Worm (Caenorhabditis elegans) whole organism, mixed stage, embryonic: Measurements from ENCODE around the gene spin-3.

Experiments
- bed-3 ChIP-seq: fragments of 200-800 bp; sonication (Bioruptor generic); optimal IDR thresholded peaks from 3 replicates; lab custom pipeline; 2018; ENCODE audit warnings: mild to moderate bottlenecking, missing genetic modification characterization, moderate library complexity, missing compliant biosample characterization
- ceh-83 ChIP-seq: fragments of 200-800 bp; sonication (Bioruptor generic); optimal IDR thresholded peaks from 2 replicates; lab custom pipeline; 2018; ENCODE audit warnings: mild to moderate bottlenecking, missing genetic modification characterization, missing compliant biosample characterization
- elt-1 ChIP-seq: sonication (generic microtip); optimal IDR thresholded peaks from 2 replicates; lab custom pipeline; 2017; ENCODE audit warnings: missing genetic modification characterization, mild to moderate bottlenecking, missing compliant biosample characterization, antibody characterized with exemption, moderate library complexity, borderline replicate concordance; ENCODE audit not compliant: insufficient read depth
- elt-3 ChIP-seq: fragments of 150-350 bp; optimal IDR thresholded peaks from 2 replicates; lab custom pipeline; 2014; ENCODE audit warnings: missing biosample characterization, missing genetic modification characterization
- lin-13 ChIP-seq: fragments of 150-350 bp; optimal IDR thresholded peaks from 2 replicates; lab custom pipeline; 2014; ENCODE audit warnings: missing biosample characterization, missing genetic modification characterization
- lsy-2 ChIP-seq: fragments of 150-350 bp; optimal IDR thresholded peaks from 2 replicates; lab custom pipeline; 2014; ENCODE audit warnings: missing biosample characterization, missing genetic modification characterization
- mab-5 ChIP-seq: fragments of 150-350 bp; optimal IDR thresholded peaks from 2 replicates; lab custom pipeline; 2014; ENCODE audit warnings: missing biosample characterization, missing genetic modification characterization
- mep-1 ChIP-seq: fragments of 150-350 bp; optimal IDR thresholded peaks from 2 replicates; lab custom pipeline; 2017; ENCODE audit warnings: missing biosample characterization, missing genetic modification reagents, missing genetic modification characterization, inconsistent platforms
- nhr-28 ChIP-seq: fragments of 150-350 bp; optimal IDR thresholded peaks from 2 replicates; lab custom pipeline; 2014; ENCODE audit warnings: missing biosample characterization, missing genetic modification characterization
- unc-62 ChIP-seq: fragments of 150-350 bp; optimal IDR thresholded peaks from 2 replicates; lab custom pipeline; 2014; ENCODE audit warnings: missing biosample characterization, missing genetic modification reagents, missing genetic modification characterization
- ztf-11 ChIP-seq: fragments of 150-350 bp; optimal IDR thresholded peaks from 2 replicates; lab custom pipeline; 2014; ENCODE audit warnings: missing biosample characterization, missing genetic modification characterization

DNA sequence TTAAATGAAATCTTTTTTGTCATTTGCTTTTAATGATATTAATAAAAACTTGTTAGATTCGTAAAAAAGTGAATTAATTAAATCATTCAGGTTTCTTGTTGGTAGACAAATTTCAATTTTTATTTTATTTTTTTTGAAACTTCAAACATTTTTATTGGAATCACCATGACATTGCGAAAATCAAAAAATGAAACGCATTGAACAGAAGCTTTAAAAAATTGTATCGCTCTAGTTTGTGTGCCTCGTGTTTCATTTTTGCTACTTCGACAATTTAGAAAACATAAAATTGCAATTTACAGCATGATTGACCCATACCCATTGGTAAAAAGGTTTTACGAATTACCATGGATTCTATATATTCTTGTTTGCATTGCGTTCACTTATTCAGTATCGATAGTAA lies 45.8 kb upstream of the spin-3 start, which contains the start of gene R03G8.1:
- TF ChIP-seq ztf-11 (tag; lab: Kevin White, UChicago) (no peak), elt-1 (tag; lab: Kevin White, UChicago) (no peak), lin-13 (tag; lab: Kevin White, UChicago) (no peak), mab-5 (tag; lab: Kevin White, UChicago) (no peak), ceh-83 (GFP tag; lab: Kevin White, UChicago) (no peak), lsy-2 (tag; lab: Kevin White, UChicago) (no peak), unc-62 (GFP tag; lab: Kevin White, UChicago) (no peak), mep-1 (no peak), nhr-28 (no peak), bed-3 (GFP tag; lab: Kevin White, UChicago) (no peak), elt-3 (tag; lab: Kevin White, UChicago) (no peak)
